Worm (Caenorhabditis elegans) whole organism, L1 larva: ENCODE results near the gene ZK899.1.

ENCODE experiments used
- blmp-1 ChIP-seq: fragments of 150-350 bp; optimal IDR thresholded peaks from 2 replicates; lab custom pipeline; 2014; ENCODE audit warnings: missing biosample characterization, missing genetic modification characterization
- dsc-1 ChIP-seq: sonication (generic microtip); optimal IDR thresholded peaks from 2 replicates; lab custom pipeline; 2016; ENCODE audit warnings: mild to moderate bottlenecking, missing genetic modification characterization, missing compliant biosample characterization
- efl-1 ChIP-seq, 4 experiments: fragments of 150-350 bp; optimal IDR thresholded peaks in 3 of 4; peaks in 1 of 4; 1 replicate in 1 of 4; 2 replicates in 3 of 4; lab custom pipeline; 2014; ENCODE audit warnings: missing biosample characterization in 2 of 4, missing genetic modification characterization in 2 of 4, missing genetic modification reagents in 2 of 4
- elt-3 ChIP-seq, 6 experiments: fragments of 150-350 bp in 1 of 6; sonication (generic microtip); optimal IDR thresholded peaks; 2 replicates each; lab custom pipeline; 2017 to 2018; ENCODE audit warnings: missing biosample characterization in 6 of 6, missing genetic modification characterization in 6 of 6, inconsistent platforms in 1 of 6
- ets-5 ChIP-seq: fragments of 200-800 bp; sonication (Bioruptor generic); IDR thresholded peaks from 2 replicates; pipeline ENCODE4 v1.3.6; 2022; ENCODE audit warnings: missing genetic modification characterization, missing compliant biosample characterization
- fkh-10 ChIP-seq: sonication (generic microtip); optimal IDR thresholded peaks from 2 replicates; lab custom pipeline; 2017; ENCODE audit warnings: missing biosample characterization, missing genetic modification reagents, missing genetic modification characterization
- hlh-17 ChIP-seq: fragments of 200-800 bp; sonication (Bioruptor generic); optimal IDR thresholded peaks from 2 replicates; lab custom pipeline; 2018; ENCODE audit warnings: missing genetic modification characterization, mild to moderate bottlenecking, missing compliant biosample characterization, moderate library complexity, borderline replicate concordance
- hlh-4 ChIP-seq: sonication (generic microtip); optimal IDR thresholded peaks from 2 replicates; lab custom pipeline; 2016; ENCODE audit warnings: mild to moderate bottlenecking, missing genetic modification characterization, missing compliant biosample characterization
- hpl-2 ChIP-seq: fragments of 150-350 bp; optimal IDR thresholded peaks from 2 replicates; lab custom pipeline; 2014; ENCODE audit warnings: missing biosample characterization, missing genetic modification reagents, missing genetic modification characterization
- irx-1 ChIP-seq: sonication (generic microtip); optimal IDR thresholded peaks from 2 replicates; lab custom pipeline; 2016; ENCODE audit warnings: missing genetic modification characterization, missing compliant biosample characterization
- jun-1 ChIP-seq: fragments of 150-350 bp; optimal IDR thresholded peaks from 2 replicates; lab custom pipeline; 2014; ENCODE audit warnings: missing biosample characterization, missing genetic modification reagents, missing genetic modification characterization
- lin-14 ChIP-seq: fragments of 200-800 bp; sonication (Bioruptor generic); optimal IDR thresholded peaks from 2 replicates; lab custom pipeline; 2018; ENCODE audit warnings: mild to moderate bottlenecking, missing genetic modification characterization, moderate library complexity, missing compliant biosample characterization
- lin-15B ChIP-seq: fragments of 150-350 bp; sonication (generic microtip); optimal IDR thresholded peaks from 3 replicates; lab custom pipeline; 2014; ENCODE audit warnings: missing biosample characterization, missing genetic modification characterization
- lin-35 ChIP-seq, 2 experiments: fragments of 150-350 bp; optimal IDR thresholded peaks; 2 replicates each; lab custom pipeline; 2014; ENCODE audit warnings: missing biosample characterization in 2 of 2, missing genetic modification characterization in 2 of 2, missing genetic modification reagents in 2 of 2
- mef-2 ChIP-seq: fragments of 150-350 bp; optimal IDR thresholded peaks from 2 replicates; lab custom pipeline; 2014; ENCODE audit warnings: missing biosample characterization, missing genetic modification characterization
- nhr-20 ChIP-seq: sonication (generic microtip); optimal IDR thresholded peaks from 2 replicates; lab custom pipeline; 2016; ENCODE audit warnings: mild to moderate bottlenecking, missing genetic modification characterization, missing compliant biosample characterization
- nhr-47 ChIP-seq: sonication (generic microtip); optimal IDR thresholded peaks from 2 replicates; lab custom pipeline; 2016; ENCODE audit warnings: mild to moderate bottlenecking, missing genetic modification characterization, moderate library complexity, missing compliant biosample characterization
- nhr-71 ChIP-seq: sonication (generic microtip); optimal IDR thresholded peaks from 2 replicates; lab custom pipeline; 2016; ENCODE audit warnings: mild to moderate bottlenecking, missing genetic modification characterization, moderate library complexity, missing compliant biosample characterization
- nhr-77 ChIP-seq: fragments of 150-350 bp; optimal IDR thresholded peaks from 2 replicates; lab custom pipeline; 2014; ENCODE audit warnings: missing biosample characterization, missing genetic modification characterization
- nhr-85 ChIP-seq: sonication (generic microtip); peaks from one replicate; lab custom pipeline; 2016; ENCODE audit warnings: missing genetic modification characterization, inconsistent platforms, missing compliant biosample characterization
- nhr-90 ChIP-seq: sonication (generic microtip); optimal IDR thresholded peaks from 2 replicates; lab custom pipeline; 2016; ENCODE audit warnings: mild to moderate bottlenecking, missing genetic modification characterization, missing compliant biosample characterization; ENCODE audit not compliant: poor library complexity
- skn-1 ChIP-seq: fragments of 150-350 bp; optimal IDR thresholded peaks from 2 replicates; lab custom pipeline; 2014; ENCODE audit warnings: missing biosample characterization, missing genetic modification characterization
- snpc-4 ChIP-seq: fragments of 150-350 bp; optimal IDR thresholded peaks from 2 replicates; lab custom pipeline; 2014; ENCODE audit warnings: missing biosample characterization, missing genetic modification characterization
- snu-23 ChIP-seq: sonication (generic microtip); optimal IDR thresholded peaks from 2 replicates; lab custom pipeline; 2016; ENCODE audit warnings: missing genetic modification characterization, missing compliant biosample characterization
- sox-4 ChIP-seq: sonication (generic microtip); optimal IDR thresholded peaks from 2 replicates; lab custom pipeline; 2016; ENCODE audit warnings: missing genetic modification characterization, missing compliant biosample characterization
- tbx-2 ChIP-seq: sonication (generic microtip); optimal IDR thresholded peaks from 2 replicates; lab custom pipeline; 2016; ENCODE audit warnings: missing genetic modification characterization, missing compliant biosample characterization
- tlp-1 ChIP-seq: fragments of 150-350 bp; optimal IDR thresholded peaks from 2 replicates; lab custom pipeline; 2014; ENCODE audit warnings: missing biosample characterization, missing genetic modification characterization
- unc-130 ChIP-seq: fragments of 150-350 bp; optimal IDR thresholded peaks from 2 replicates; lab custom pipeline; 2017; ENCODE audit warnings: missing biosample characterization, missing genetic modification characterization, inconsistent platforms
- unc-62 ChIP-seq: fragments of 150-350 bp; optimal IDR thresholded peaks from 2 replicates; lab custom pipeline; 2014; ENCODE audit warnings: missing biosample characterization, missing genetic modification reagents, missing genetic modification characterization
- unc-86 ChIP-seq: sonication (generic microtip); optimal IDR thresholded peaks from 2 replicates; lab custom pipeline; 2016; ENCODE audit warnings: missing genetic modification characterization, missing compliant biosample characterization

The ZK899.1 gene

DNA sequence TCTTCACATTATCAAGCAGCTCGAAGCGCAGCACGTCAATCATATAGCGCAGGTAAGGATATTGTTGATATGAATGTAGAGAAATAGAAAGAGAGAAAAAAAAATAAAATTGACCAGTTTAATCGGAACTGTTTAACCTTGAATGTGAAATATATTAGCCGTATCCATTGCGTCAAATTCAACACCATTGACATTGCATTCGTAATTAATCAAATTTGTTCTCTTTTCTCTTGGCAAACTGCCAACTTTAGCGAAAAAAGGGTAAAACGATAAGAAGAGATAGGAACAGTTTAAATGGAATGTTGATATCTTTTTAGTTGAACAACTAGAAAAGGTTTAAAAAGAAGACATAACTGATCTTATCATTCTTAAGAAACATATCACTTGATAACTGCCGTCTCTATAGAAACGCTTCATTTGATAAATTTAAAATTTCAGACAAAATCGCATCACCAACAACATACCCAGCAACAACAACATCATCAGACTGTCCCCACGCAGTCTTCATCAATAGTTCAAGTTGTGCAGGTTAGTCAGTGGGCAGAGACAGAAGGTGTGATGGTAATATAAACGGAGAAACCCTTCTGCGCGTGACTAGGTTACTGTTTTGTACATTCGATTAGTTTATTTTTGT, 42.7 kb upstream of the ZK899.1 start (continued):
- TF ChIP-seq lin-35 (GFP tag; optimal IDR thresholded peaks at IDR 0.05; lab: Kevin White, UChicago), result peak in 1 of 2 experiments; percentile 46
- TF ChIP-seq nhr-71 (tag; lab: Kevin White, UChicago), result peak; percentile 37
- TF ChIP-seq lin-14 (GFP tag; lab: Kevin White, UChicago), result peak; percentile 68
- TF ChIP-seq fkh-10 (GFP tag; lab: Kevin White, UChicago), result no peak
- no peak for TF ChIP-seq unc-62
- no peak for TF ChIP-seq tlp-1 (tag; lab: Kevin White, UChicago)
- TF ChIP-seq hlh-4 (tag; lab: Kevin White, UChicago), result no peak
- TF ChIP-seq nhr-20 (tag; lab: Kevin White, UChicago), result peak; percentile 1
- peak; percentile 55 for TF ChIP-seq irx-1 (tag; lab: Kevin White, UChicago)

DNA sequence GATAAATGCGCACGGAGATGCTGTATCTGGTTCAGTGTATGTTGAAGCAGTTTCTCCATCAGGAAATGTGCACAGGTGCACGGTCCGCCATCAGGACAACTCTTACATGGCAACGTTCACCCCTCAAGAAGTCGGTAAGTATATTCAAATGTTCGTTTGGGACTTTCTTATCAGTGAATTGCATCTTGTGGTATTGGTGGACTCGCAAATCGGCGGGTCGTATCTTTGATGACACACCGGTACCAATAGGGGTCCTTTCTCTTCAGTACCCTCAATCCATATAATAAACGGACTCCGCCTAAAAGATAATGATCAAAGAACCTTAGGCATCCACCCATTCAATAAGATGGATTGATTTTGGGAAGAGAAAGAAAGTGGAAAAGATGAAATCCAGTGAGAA, 40.5 kb upstream of the ZK899.1 start:
- TF ChIP-seq hpl-2 (no peak), nhr-85 (peak; percentile 39), blmp-1 (tag; lab: Kevin White, UChicago) (peak; percentile 31), lin-14 (GFP tag; lab: Kevin White, UChicago) (peak; percentile 28)

DNA sequence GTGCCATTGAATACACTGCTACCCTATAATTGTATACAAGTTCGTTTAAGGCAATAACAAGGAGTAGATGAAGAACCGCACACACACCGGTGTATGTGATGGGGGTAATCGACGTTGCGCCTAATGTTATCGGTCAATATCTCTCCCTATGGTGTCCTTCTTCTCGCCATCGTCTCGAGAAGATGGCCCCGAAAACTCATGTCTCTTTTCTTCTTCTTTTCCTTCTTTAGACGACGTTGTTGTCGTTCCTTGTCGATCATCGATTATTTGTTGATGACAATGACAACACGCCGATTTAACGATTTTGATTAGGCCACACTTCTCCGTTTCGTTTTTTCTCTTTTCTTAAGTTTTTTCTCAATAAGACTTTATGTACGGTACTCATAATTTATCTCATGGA, 37.3 kb upstream of the ZK899.1 start:
- peak in 2 of 6 experiments; percentile 28 to 54 for TF ChIP-seq elt-3 (tag; optimal IDR thresholded peaks at IDR 0.05; lab: Kevin White, UChicago)
- peak; percentile 28 for TF ChIP-seq unc-130 (tag; lab: Kevin White, UChicago)
- peak; percentile 87 for TF ChIP-seq nhr-85
- no peak for TF ChIP-seq mef-2 (tag; lab: Kevin White, UChicago)
- TF ChIP-seq lin-15B (tag; lab: Kevin White, UChicago), result no peak
- TF ChIP-seq lin-35 (GFP tag; optimal IDR thresholded peaks at IDR 0.05; lab: Kevin White, UChicago), result peak in 1 of 2 experiments; percentile 16
- TF ChIP-seq nhr-77 (tag; lab: Kevin White, UChicago), result no peak
- no peak for TF ChIP-seq unc-86 (tag; lab: Kevin White, UChicago)
- peak; percentile 70 for TF ChIP-seq blmp-1 (tag; lab: Kevin White, UChicago)
- TF ChIP-seq jun-1 (tag; lab: Kevin White, UChicago), result no peak
- peak; percentile 44 for TF ChIP-seq nhr-71 (tag; lab: Kevin White, UChicago)
- peak; percentile 9 for TF ChIP-seq nhr-47 (tag; lab: Kevin White, UChicago)
- peak; percentile 55 for TF ChIP-seq snu-23 (GFP tag; lab: Kevin White, UChicago)
- peak; percentile 74 for TF ChIP-seq lin-14 (GFP tag; lab: Kevin White, UChicago)
- no peak for TF ChIP-seq snpc-4 (tag; lab: Kevin White, UChicago)
- peak; percentile 64 for TF ChIP-seq nhr-20 (tag; lab: Kevin White, UChicago)
- TF ChIP-seq nhr-90 (tag; lab: Kevin White, UChicago), result peak; percentile 44
- no peak for TF ChIP-seq ets-5 (GFP tag; lab: Robert Waterston, UW)

DNA sequence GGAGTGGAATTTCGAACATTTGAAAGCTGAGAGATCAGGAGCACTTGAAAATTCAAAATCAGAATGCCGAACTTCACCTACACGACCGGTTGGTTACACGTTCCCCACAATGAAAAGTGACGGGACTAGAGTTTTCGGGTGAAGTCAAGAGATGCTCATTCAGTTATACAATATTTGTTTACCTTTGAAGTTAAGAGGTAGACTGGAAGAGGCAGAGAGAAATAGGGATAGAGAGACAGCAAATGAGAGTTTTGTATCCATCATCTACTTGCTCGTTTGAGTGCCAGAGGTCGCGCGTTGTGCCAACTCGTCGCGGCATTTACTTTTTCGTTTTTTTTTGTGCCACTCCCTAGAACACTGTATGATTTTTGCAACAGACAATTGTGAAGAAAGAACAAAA, 35.7 kb upstream of the ZK899.1 start:
- TF ChIP-seq efl-1 (optimal IDR thresholded peaks at IDR 0.05; lab: Kevin White, UChicago), result no peak
- peak in 1 of 2 experiments; percentile 35 for TF ChIP-seq efl-1 (GFP tag; optimal IDR thresholded peaks at IDR 0.05 in 1 of 2; lab: Kevin White, UChicago)
- TF ChIP-seq nhr-20 (tag; lab: Kevin White, UChicago), result peak; percentile 10
- peak; percentile 39 for TF ChIP-seq tbx-2
- no peak for TF ChIP-seq hlh-4 (tag; lab: Kevin White, UChicago)
- peak; percentile 43 for TF ChIP-seq nhr-77 (tag; lab: Kevin White, UChicago)
- TF ChIP-seq lin-14 (GFP tag; lab: Kevin White, UChicago), result peak; percentile 12

DNA sequence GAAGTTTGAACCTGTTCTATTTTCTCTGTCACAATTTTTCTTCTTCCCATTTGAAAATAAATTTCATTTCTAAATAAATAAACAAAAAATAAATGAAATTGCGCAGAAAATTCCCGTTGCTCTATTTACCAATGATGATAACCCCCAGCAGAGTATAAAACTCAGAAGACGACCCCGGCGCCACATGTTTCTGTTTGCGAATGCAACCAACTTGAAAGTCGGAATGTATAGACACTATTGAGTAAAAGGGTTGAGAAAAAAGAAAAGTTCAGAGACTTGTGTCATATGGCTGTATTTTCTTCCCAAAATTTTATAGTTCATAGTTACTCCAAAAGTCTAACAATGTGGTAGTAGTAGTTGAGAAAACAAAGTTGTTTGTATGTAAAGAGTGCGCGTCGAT, 34.8 kb upstream of the ZK899.1 start:
- TF ChIP-seq lin-14 (GFP tag; lab: Kevin White, UChicago) (peak; percentile 38), sox-4 (tag; lab: Kevin White, UChicago) (no peak), skn-1 (tag; lab: Kevin White, UChicago) (peak; percentile 1), hlh-17 (GFP tag; lab: Kevin White, UChicago) (no peak), dsc-1 (tag; lab: Kevin White, UChicago) (peak; percentile 35), nhr-77 (tag; lab: Kevin White, UChicago) (peak; percentile 20)
